Worm (Caenorhabditis elegans) whole organism, late embryonic: ENCODE measurements around the gene pat-2.

ENCODE experiments used
- C08G9.2 ChIP-seq: sonication (generic microtip); optimal IDR thresholded peaks from 2 replicates; lab custom pipeline; 2016; ENCODE audit warnings: mild to moderate bottlenecking, missing genetic modification characterization, moderate library complexity, missing compliant biosample characterization
- C38D4.7 ChIP-seq: fragments of 200-800 bp; sonication (Bioruptor generic); optimal IDR thresholded peaks from 2 replicates; lab custom pipeline; 2018; ENCODE audit warnings: mild to moderate bottlenecking, missing genetic modification characterization, moderate library complexity, missing compliant biosample characterization
- T23F11.4 ChIP-seq: fragments of 200-800 bp; sonication (Bioruptor generic); optimal IDR thresholded peaks from 2 replicates; lab custom pipeline; 2018; ENCODE audit warnings: mild to moderate bottlenecking, missing genetic modification characterization, missing compliant biosample characterization
- ahr-1 ChIP-seq: sonication (generic microtip); optimal IDR thresholded peaks from 2 replicates; lab custom pipeline; 2016; ENCODE audit warnings: missing genetic modification characterization, missing compliant biosample characterization
- ceh-18 ChIP-seq: sonication (generic microtip); optimal IDR thresholded peaks from 2 replicates; lab custom pipeline; 2016; ENCODE audit warnings: missing genetic modification characterization, missing compliant biosample characterization
- ceh-19 ChIP-seq: fragments of 200-800 bp; sonication (Bioruptor generic); optimal IDR thresholded peaks from 2 replicates; lab custom pipeline; 2018; ENCODE audit warnings: mild to moderate bottlenecking, missing genetic modification characterization, missing compliant biosample characterization
- ceh-2 ChIP-seq: sonication (generic microtip); optimal IDR thresholded peaks from 2 replicates; lab custom pipeline; 2016; ENCODE audit warnings: missing genotype, missing genetic modification characterization, missing compliant biosample characterization
- ceh-30 ChIP-seq: fragments of 150-350 bp; optimal IDR thresholded peaks from 2 replicates; lab custom pipeline; 2014; ENCODE audit warnings: missing biosample characterization, missing genetic modification characterization
- ceh-31 ChIP-seq: sonication (generic microtip); optimal IDR thresholded peaks from 2 replicates; lab custom pipeline; 2016; ENCODE audit warnings: missing genetic modification characterization, missing compliant biosample characterization
- ceh-45 ChIP-seq: fragments of 200-800 bp; sonication (Bioruptor generic); IDR thresholded peaks from 2 replicates; pipeline ENCODE4 v1.3.6; 2022; ENCODE audit warnings: missing genetic modification reagents, missing genetic modification characterization, missing compliant biosample characterization
- ceh-6 ChIP-seq: fragments of 200-800 bp; sonication (Bioruptor generic); optimal IDR thresholded peaks from 2 replicates; lab custom pipeline; 2018; ENCODE audit warnings: mild to moderate bottlenecking, missing genetic modification characterization, missing compliant biosample characterization
- ceh-9 ChIP-seq: sonication (generic microtip); optimal IDR thresholded peaks from 2 replicates; lab custom pipeline; 2016; ENCODE audit warnings: mild to moderate bottlenecking, missing genetic modification characterization, inconsistent platforms, missing compliant biosample characterization
- elt-2 ChIP-seq: sonication (generic microtip); optimal IDR thresholded peaks from 2 replicates; lab custom pipeline; 2016; ENCODE audit warnings: missing genetic modification reagents, missing genetic modification characterization, missing compliant biosample characterization
- elt-4 ChIP-seq: sonication (generic microtip); optimal IDR thresholded peaks from 2 replicates; lab custom pipeline; 2016; ENCODE audit warnings: missing genetic modification characterization, missing compliant biosample characterization
- eyg-1 ChIP-seq: sonication (generic microtip); optimal IDR thresholded peaks from 2 replicates; lab custom pipeline; 2016; ENCODE audit warnings: missing genotype, missing genetic modification characterization, missing compliant biosample characterization
- fax-1 ChIP-seq: sonication (generic microtip); optimal IDR thresholded peaks from 2 replicates; lab custom pipeline; 2016; ENCODE audit warnings: missing genotype, missing genetic modification characterization, missing compliant biosample characterization
- gmeb-2 ChIP-seq: sonication (generic microtip); optimal IDR thresholded peaks from 2 replicates; lab custom pipeline; 2016; ENCODE audit warnings: missing genetic modification characterization, inconsistent platforms, missing compliant biosample characterization
- hlh-15 ChIP-seq: sonication (generic microtip); optimal IDR thresholded peaks from 2 replicates; lab custom pipeline; 2016; ENCODE audit warnings: missing genetic modification characterization, missing compliant biosample characterization
- hlh-30 ChIP-seq: sonication (generic microtip); optimal IDR thresholded peaks from 2 replicates; lab custom pipeline; 2017; ENCODE audit warnings: antibody characterized with exemption, missing genetic modification characterization, missing compliant biosample characterization; ENCODE audit not compliant: insufficient read depth
- hlh-8 ChIP-seq: sonication (generic microtip); optimal IDR thresholded peaks from 2 replicates; lab custom pipeline; 2016; ENCODE audit warnings: missing genotype, missing genetic modification characterization, missing compliant biosample characterization
- mec-3 ChIP-seq: sonication (generic microtip); optimal IDR thresholded peaks from 2 replicates; lab custom pipeline; 2016; ENCODE audit warnings: borderline replicate concordance, missing genetic modification characterization, missing compliant biosample characterization
- nhr-11 ChIP-seq: fragments of 150-350 bp; optimal IDR thresholded peaks from 2 replicates; lab custom pipeline; 2014; ENCODE audit warnings: missing biosample characterization, missing genetic modification characterization
- odd-2 ChIP-seq: sonication (generic microtip); optimal IDR thresholded peaks from 2 replicates; lab custom pipeline; 2017; ENCODE audit warnings: antibody characterized with exemption, mild to moderate bottlenecking, missing genetic modification characterization, missing compliant biosample characterization
- pag-3 ChIP-seq: sonication (generic microtip); optimal IDR thresholded peaks from 2 replicates; lab custom pipeline; 2016; ENCODE audit warnings: missing compliant biosample characterization, missing genetic modification characterization, borderline replicate concordance
- pat-9 ChIP-seq: fragments of 200-800 bp; sonication (Bioruptor generic); optimal IDR thresholded peaks from 2 replicates; lab custom pipeline; 2018; ENCODE audit warnings: mild to moderate bottlenecking, missing genetic modification characterization, moderate library complexity, missing compliant biosample characterization
- pha-4 ChIP-seq: fragments of 150-350 bp; optimal IDR thresholded peaks from 2 replicates; lab custom pipeline; 2018; ENCODE audit warnings: missing biosample characterization, missing genetic modification reagents, missing genetic modification characterization
- pqm-1 ChIP-seq: sonication (generic microtip); optimal IDR thresholded peaks from 2 replicates; lab custom pipeline; 2016; ENCODE audit warnings: missing genetic modification characterization, missing compliant biosample characterization
- sdc-2 ChIP-seq: sonication (generic microtip); optimal IDR thresholded peaks from 2 replicates; lab custom pipeline; 2016; ENCODE audit warnings: missing genotype, missing genetic modification characterization, missing compliant biosample characterization
- syd-9 ChIP-seq: sonication (generic microtip); optimal IDR thresholded peaks from 2 replicates; lab custom pipeline; 2016; ENCODE audit warnings: mild to moderate bottlenecking, missing genetic modification characterization, moderate library complexity, missing compliant biosample characterization
- tbx-2 ChIP-seq: sonication (generic microtip); optimal IDR thresholded peaks from 2 replicates; lab custom pipeline; 2016; ENCODE audit warnings: missing genetic modification characterization, missing compliant biosample characterization
- ttx-3 ChIP-seq: sonication (generic microtip); optimal IDR thresholded peaks from 2 replicates; lab custom pipeline; 2016; ENCODE audit warnings: missing genetic modification reagents, missing genetic modification characterization, missing compliant biosample characterization
- unc-55 ChIP-seq: sonication (generic microtip); optimal IDR thresholded peaks from 2 replicates; lab custom pipeline; 2017; ENCODE audit warnings: missing biosample characterization, missing genetic modification reagents, missing genetic modification characterization
- zip-5 ChIP-seq: sonication (generic microtip); optimal IDR thresholded peaks from 2 replicates; lab custom pipeline; 2016; ENCODE audit warnings: missing genetic modification characterization, missing compliant biosample characterization
- ztf-16 ChIP-seq: sonication (generic microtip); optimal IDR thresholded peaks from 2 replicates; lab custom pipeline; 2017; ENCODE audit warnings: missing genetic modification characterization, missing compliant biosample characterization

Gene pat-2

DNA sequence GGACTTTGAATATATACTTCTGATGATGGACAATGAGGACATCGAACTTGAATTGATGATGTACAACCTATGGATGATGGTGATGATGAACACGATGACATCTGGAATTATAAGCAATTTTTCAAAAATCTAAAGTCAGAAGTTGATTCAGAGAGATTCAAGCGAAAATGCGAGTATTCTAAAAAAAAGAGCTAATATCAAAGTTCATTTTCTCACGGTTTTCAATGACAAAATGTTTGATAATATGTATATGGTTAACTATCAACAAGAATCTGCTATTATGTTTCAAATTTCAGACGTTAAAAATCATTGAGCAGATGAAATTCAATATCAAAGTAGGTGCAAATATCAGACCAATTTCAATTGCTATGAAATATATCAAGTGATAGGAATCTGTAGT is 38.8 kb upstream of the pat-2 start, which contains the start of gene K02D10.4:
Gene K02D10.4 (minus strand): TSS at position 101 of the 400 bp plus-strand sequence.
- TF ChIP-seq ceh-30 (tag; lab: Kevin White, UChicago) (no peak), ceh-31 (no peak), pat-9 (tag; lab: Kevin White, UChicago) (no peak), C38D4.7 (GFP tag; lab: Kevin White, UChicago) (no peak), ceh-45 (GFP tag; lab: Robert Waterston, UW) (no peak), ztf-16 (no peak), ahr-1 (tag; lab: Kevin White, UChicago) (no peak)

ce11 chrIII:8780473-8780872 is 38.2 kb upstream of the pat-2 start:
- no peak for TF ChIP-seq unc-55
- TF ChIP-seq elt-2 (tag; lab: Kevin White, UChicago): no peak
- TF ChIP-seq hlh-15 (tag; lab: Kevin White, UChicago): no peak
- no peak for TF ChIP-seq pqm-1 (tag; lab: Kevin White, UChicago)
- no peak for TF ChIP-seq ceh-2 (tag; lab: Kevin White, UChicago)
- TF ChIP-seq mec-3 (tag; lab: Kevin White, UChicago): no peak
- no peak for TF ChIP-seq fax-1
- TF ChIP-seq zip-5: no peak
- TF ChIP-seq gmeb-2 (tag; lab: Kevin White, UChicago): no peak
- TF ChIP-seq ceh-30 (tag; lab: Kevin White, UChicago): no peak
- no peak for TF ChIP-seq tbx-2 (tag; lab: Kevin White, UChicago)
- TF ChIP-seq odd-2 (tag; lab: Kevin White, UChicago): no peak
- no peak for TF ChIP-seq C08G9.2
- TF ChIP-seq ahr-1 (tag; lab: Kevin White, UChicago): no peak
- TF ChIP-seq hlh-30: no peak
- no peak for TF ChIP-seq T23F11.4
- TF ChIP-seq sdc-2 (tag; lab: Kevin White, UChicago): no peak
- TF ChIP-seq, all 69 proteins: peak for 0

DNA sequence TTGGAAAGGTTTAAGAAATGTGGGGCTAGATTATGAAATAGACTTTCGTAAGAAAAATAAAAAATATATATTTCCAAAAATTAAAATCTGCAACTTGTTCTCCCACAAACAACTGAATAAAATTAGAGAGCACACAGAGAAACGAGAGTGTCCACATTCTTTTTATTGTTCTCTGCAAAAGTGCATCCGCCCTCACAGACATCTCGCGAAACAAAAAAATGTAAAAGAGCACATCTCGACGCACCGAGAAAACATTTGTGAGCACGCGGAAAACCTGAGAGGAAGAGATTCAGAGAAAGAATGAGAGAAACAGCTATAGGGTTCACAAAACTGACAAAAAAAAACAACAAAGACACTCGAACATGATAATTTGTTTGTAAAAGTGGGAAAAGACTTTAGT is 36.6 kb upstream of the pat-2 start:
- TF ChIP-seq ceh-31: peak; percentile 14
- TF ChIP-seq unc-55: no peak
- no peak for TF ChIP-seq ceh-19 (GFP tag; lab: Kevin White, UChicago)

- TF ChIP-seq ceh-9 (tag; lab: Kevin White, UChicago): no peak
- no peak for TF ChIP-seq syd-9 (tag; lab: Kevin White, UChicago)
- no peak for TF ChIP-seq ttx-3 (tag; lab: Kevin White, UChicago)
- TF ChIP-seq gmeb-2 (tag; lab: Kevin White, UChicago): no peak
- TF ChIP-seq hlh-15 (tag; lab: Kevin White, UChicago): no peak
- TF ChIP-seq hlh-8 (tag; lab: Kevin White, UChicago): no peak
- no peak for TF ChIP-seq pat-9 (tag; lab: Kevin White, UChicago)
- no peak for TF ChIP-seq elt-4 (tag; lab: Kevin White, UChicago)
- no peak for TF ChIP-seq pag-3
- TF ChIP-seq mec-3 (tag; lab: Kevin White, UChicago): no peak
- TF ChIP-seq nhr-11: no peak
- no peak for TF ChIP-seq ahr-1 (tag; lab: Kevin White, UChicago)
- TF ChIP-seq eyg-1 (tag; lab: Kevin White, UChicago): no peak
- no peak for TF ChIP-seq zip-5
- no peak for TF ChIP-seq pha-4 (tag; lab: Kevin White, UChicago)
Observed at ce11 chrIII:8782744-8783143, 36.0 kb upstream of the pat-2 start.

DNA sequence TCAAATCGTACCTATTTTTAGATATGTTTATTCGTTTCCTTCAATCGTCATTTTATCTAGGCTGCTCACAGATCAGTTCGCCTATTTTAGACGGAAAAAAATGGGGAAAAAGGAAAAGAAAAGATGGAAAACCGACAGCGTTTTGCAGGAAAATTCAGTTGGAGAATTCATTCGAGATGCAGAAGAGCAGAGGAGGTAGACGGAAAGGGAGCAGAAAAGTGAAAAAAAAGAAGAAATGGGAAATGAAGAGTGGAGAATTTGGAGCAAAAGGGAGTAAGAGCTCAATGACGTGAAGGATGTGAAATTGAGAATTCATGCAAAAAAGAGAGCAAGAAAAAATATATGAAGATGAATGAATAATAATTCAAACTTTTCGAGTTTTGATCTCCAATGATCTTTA is 34.2 kb upstream of the pat-2 start:
- TF ChIP-seq ceh-6 (no peak), ceh-18 (tag; lab: Kevin White, UChicago) (peak; percentile 9)
